Worm (Caenorhabditis elegans) whole organism, L4 larva: ENCODE measurements around the gene let-721.

ENCODE experiments used
- F44E2.7 ChIP-seq: fragments of 200-800 bp; sonication (Bioruptor generic); IDR thresholded peaks from 2 replicates; pipeline ENCODE4 v2.1.2; 2022; ENCODE audit warnings: missing genetic modification characterization, missing compliant biosample characterization
- R02D3.7 ChIP-seq: fragments of 150-350 bp; sonication (generic microtip); optimal IDR thresholded peaks from 3 replicates; lab custom pipeline; 2014; ENCODE audit warnings: missing biosample characterization, missing genetic modification characterization
- T20F7.1 ChIP-seq: fragments of 200-800 bp; sonication (Bioruptor generic); optimal IDR thresholded peaks from 2 replicates; lab custom pipeline; 2018; ENCODE audit warnings: mild to moderate bottlenecking, missing genetic modification characterization, missing compliant biosample characterization
- T26A8.4 ChIP-seq: fragments of 200-800 bp; sonication (Bioruptor generic); IDR thresholded peaks from 2 replicates; pipeline ENCODE4 v1.3.6; 2022; ENCODE audit warnings: missing genetic modification characterization, missing compliant biosample characterization
- Y105C5A.15 ChIP-seq: fragments of 200-800 bp; sonication (Bioruptor generic); IDR thresholded peaks from 2 replicates; pipeline ENCODE4 v1.3.6; 2022; ENCODE audit warnings: missing genetic modification characterization, missing compliant biosample characterization
- Y75B8A.6 ChIP-seq: fragments of 200-800 bp; sonication (Bioruptor generic); IDR thresholded peaks from 2 replicates; pipeline ENCODE4 v1.3.6; 2022; ENCODE audit warnings: missing genetic modification reagents, missing genetic modification characterization, missing compliant biosample characterization
- ZK546.5 ChIP-seq, 2 experiments: sonication (generic microtip); optimal IDR thresholded peaks; 2 replicates each; lab custom pipeline; 2017; ENCODE audit warnings: missing biosample characterization in 2 of 2, missing genetic modification characterization in 2 of 2
- ceh-20 ChIP-seq: fragments of 200-800 bp; sonication (Bioruptor generic); IDR thresholded peaks from 2 replicates; pipeline ENCODE4 v1.3.6; 2022; ENCODE audit warnings: missing genetic modification reagents, missing genetic modification characterization, missing compliant biosample characterization
- ceh-32 ChIP-seq: sonication (generic microtip); optimal IDR thresholded peaks from 2 replicates; lab custom pipeline; 2016; ENCODE audit warnings: mild to moderate bottlenecking, missing genetic modification characterization, missing compliant biosample characterization; ENCODE audit not compliant: poor library complexity
- ceh-44 ChIP-seq: fragments of 200-800 bp; sonication (Bioruptor generic); IDR thresholded peaks from 2 replicates; pipeline ENCODE4 v1.3.6; 2022; ENCODE audit warnings: missing genetic modification reagents, missing genetic modification characterization, missing compliant biosample characterization
- cey-2 ChIP-seq: sonication (generic microtip); optimal IDR thresholded peaks from 3 replicates; lab custom pipeline; 2017; ENCODE audit warnings: missing genetic modification characterization, mild to moderate bottlenecking, missing compliant biosample characterization, antibody characterized with exemption, borderline replicate concordance; ENCODE audit not compliant: insufficient read depth
- ctbp-1 ChIP-seq: fragments of 200-800 bp; sonication (Bioruptor generic); IDR thresholded peaks from 2 replicates; pipeline ENCODE4 v1.3.6; 2022; ENCODE audit warnings: missing genetic modification reagents, missing genetic modification characterization, missing compliant biosample characterization
- daf-8 ChIP-seq: fragments of 200-800 bp; sonication (Bioruptor generic); IDR thresholded peaks from 2 replicates; pipeline ENCODE4 v1.3.6; 2022; ENCODE audit warnings: missing genetic modification characterization, missing compliant biosample characterization
- dmd-6 ChIP-seq: fragments of 200-800 bp; sonication (Bioruptor generic); IDR thresholded peaks from 2 replicates; pipeline ENCODE4 v1.3.6; 2022; ENCODE audit warnings: missing genetic modification reagents, missing genetic modification characterization, missing compliant biosample characterization
- egl-27 ChIP-seq: sonication (generic microtip); optimal IDR thresholded peaks from 3 replicates; lab custom pipeline; 2017; ENCODE audit warnings: missing biosample characterization, missing genetic modification reagents, missing genetic modification characterization
- fkh-10 ChIP-seq: fragments of 150-350 bp; optimal IDR thresholded peaks from 2 replicates; lab custom pipeline; 2014; ENCODE audit warnings: missing biosample characterization, missing genetic modification reagents, missing genetic modification characterization
- hif-1 ChIP-seq, 2 experiments: sonication (generic microtip); optimal IDR thresholded peaks; 2 replicates each; lab custom pipeline; 2016 to 2017; ENCODE audit warnings: missing compliant biosample characterization in 2 of 2, missing genetic modification characterization in 2 of 2, missing genetic modification reagents in 2 of 2, missing genotype in 2 of 2, mild to moderate bottlenecking in 1 of 2
- hlh-11 ChIP-seq: fragments of 200-800 bp; sonication (Bioruptor generic); optimal IDR thresholded peaks from 2 replicates; lab custom pipeline; 2018; ENCODE audit warnings: mild to moderate bottlenecking, missing genetic modification characterization, missing compliant biosample characterization
- hmg-1.1 ChIP-seq: fragments of 200-800 bp; sonication (Bioruptor generic); IDR thresholded peaks from 2 replicates; pipeline ENCODE4 v1.3.6; 2022; ENCODE audit warnings: missing genetic modification reagents, missing genetic modification characterization, missing compliant biosample characterization
- lim-7 ChIP-seq: fragments of 200-800 bp; sonication (Bioruptor generic); IDR thresholded peaks from 2 replicates; pipeline ENCODE4 v1.3.6; 2022; ENCODE audit warnings: missing genetic modification characterization, missing compliant biosample characterization
- lin-1 ChIP-seq: fragments of 200-800 bp; sonication (Bioruptor generic); IDR thresholded peaks from 2 replicates; pipeline ENCODE4 v1.3.6; 2022; ENCODE audit warnings: missing genetic modification reagents, missing genetic modification characterization, missing compliant biosample characterization
- lir-3 ChIP-seq: sonication (generic microtip); optimal IDR thresholded peaks from 2 replicates; lab custom pipeline; 2016; ENCODE audit warnings: mild to moderate bottlenecking, missing genetic modification characterization, missing compliant biosample characterization
- lsy-2 ChIP-seq, 2 experiments: fragments of 150-350 bp in 1 of 2; sonication (generic microtip) in 1 of 2; optimal IDR thresholded peaks; 2 replicates each; lab custom pipeline; 2014 to 2017; ENCODE audit warnings: missing biosample characterization in 2 of 2, missing genetic modification characterization in 2 of 2
- madf-5 ChIP-seq, 2 experiments: fragments of 200-800 bp; sonication (Bioruptor generic); IDR thresholded peaks; 2 replicates each; pipeline ENCODE4 v1.3.6; 2022; ENCODE audit warnings: missing compliant biosample characterization in 2 of 2, missing genetic modification characterization in 2 of 2
- madf-9 ChIP-seq: fragments of 200-800 bp; sonication (Bioruptor generic); conservative IDR thresholded peaks from 2 replicates; pipeline ENCODE4 v1.3.6; 2022; ENCODE audit warnings: missing genetic modification reagents, missing genetic modification characterization, missing compliant biosample characterization
- mdl-1 ChIP-seq, 2 experiments: fragments of 150-350 bp in 1 of 2; sonication (generic microtip) in 1 of 2; optimal IDR thresholded peaks; 2 replicates each; lab custom pipeline; 2014 to 2017; ENCODE audit warnings: missing biosample characterization in 2 of 2, missing genetic modification characterization in 2 of 2
- mxl-2 ChIP-seq: fragments of 200-800 bp; sonication (Bioruptor generic); conservative IDR thresholded peaks from 2 replicates; pipeline ENCODE4 v1.3.6; 2022; ENCODE audit warnings: missing genetic modification reagents, missing genetic modification characterization, missing compliant biosample characterization
- nhr-102 ChIP-seq: sonication (generic microtip); optimal IDR thresholded peaks from 2 replicates; lab custom pipeline; 2016; ENCODE audit warnings: mild to moderate bottlenecking, missing genetic modification characterization, moderate library complexity, missing compliant biosample characterization
- nhr-11 ChIP-seq: fragments of 150-350 bp; optimal IDR thresholded peaks from 2 replicates; lab custom pipeline; 2014; ENCODE audit warnings: missing biosample characterization, missing genetic modification characterization
- nhr-28 ChIP-seq: fragments of 150-350 bp; optimal IDR thresholded peaks from 2 replicates; lab custom pipeline; 2014; ENCODE audit warnings: missing biosample characterization, missing genetic modification characterization
- nhr-42 ChIP-seq: fragments of 200-800 bp; sonication (Bioruptor generic); IDR thresholded peaks from 2 replicates; pipeline ENCODE4 v1.3.6; 2022; ENCODE audit warnings: missing genetic modification characterization, missing compliant biosample characterization
- nhr-6 ChIP-seq: fragments of 150-350 bp; optimal IDR thresholded peaks from 2 replicates; lab custom pipeline; 2014; ENCODE audit warnings: missing biosample characterization, missing genetic modification characterization
- nhr-77 ChIP-seq: fragments of 150-350 bp; optimal IDR thresholded peaks from 2 replicates; lab custom pipeline; 2014; ENCODE audit warnings: missing biosample characterization, missing genetic modification characterization
- pha-4 ChIP-seq, 2 experiments: fragments of 150-350 bp in 1 of 2; fragments of 200-800 bp in 1 of 2; sonication (Bioruptor generic) in 1 of 2; IDR thresholded peaks in 1 of 2; optimal IDR thresholded peaks in 1 of 2; 2 replicates each; pipeline versions ENCODE4 v1.3.6 to Lab custom; 2014 to 2022; ENCODE audit warnings: missing genetic modification characterization in 2 of 2, missing genetic modification reagents in 2 of 2, missing biosample characterization in 1 of 2, missing compliant biosample characterization in 1 of 2
- saeg-2 ChIP-seq: fragments of 200-800 bp; sonication (Bioruptor generic); IDR thresholded peaks from 2 replicates; pipeline ENCODE4 v1.3.6; 2022; ENCODE audit warnings: missing genetic modification reagents, missing genetic modification characterization, missing compliant biosample characterization
- set-16 ChIP-seq: fragments of 200-800 bp; sonication (Bioruptor generic); IDR thresholded peaks from 2 replicates; pipeline ENCODE4 v1.3.6; 2022; ENCODE audit warnings: missing genetic modification reagents, missing genetic modification characterization, missing compliant biosample characterization
- snpc-1.2 ChIP-seq: fragments of 200-800 bp; sonication (Bioruptor generic); IDR thresholded peaks from 2 replicates; pipeline ENCODE4 v1.3.6; 2022; ENCODE audit warnings: missing genetic modification reagents, missing genetic modification characterization, missing compliant biosample characterization
- tag-97 ChIP-seq: fragments of 200-800 bp; sonication (Bioruptor generic); IDR thresholded peaks from 2 replicates; pipeline ENCODE4 v1.3.6; 2022; ENCODE audit warnings: missing genetic modification characterization, missing compliant biosample characterization
- unc-130 ChIP-seq: sonication (generic microtip); optimal IDR thresholded peaks from 2 replicates; lab custom pipeline; 2016; ENCODE audit warnings: missing genetic modification reagents, missing genetic modification characterization, missing compliant biosample characterization
- unc-62 ChIP-seq, 3 experiments: fragments of 150-350 bp in 1 of 3; sonication (generic microtip); optimal IDR thresholded peaks in 2 of 3; peaks in 1 of 3; 1 replicate in 1 of 3; 2 replicates in 2 of 3; lab custom pipeline; 2014 to 2017; ENCODE audit warnings: missing biosample characterization in 3 of 3, missing genetic modification characterization in 3 of 3, missing genetic modification reagents in 3 of 3, missing genotype in 1 of 3
- zfp-2 ChIP-seq: sonication (generic microtip); optimal IDR thresholded peaks from 2 replicates; lab custom pipeline; 2016; ENCODE audit warnings: mild to moderate bottlenecking, missing genetic modification characterization, missing compliant biosample characterization
- zfp-3 ChIP-seq: fragments of 200-800 bp; sonication (Bioruptor generic); conservative IDR thresholded peaks from 2 replicates; pipeline ENCODE4 v1.3.6; 2022; ENCODE audit warnings: missing genetic modification reagents, missing genetic modification characterization, missing compliant biosample characterization
- zip-11 ChIP-seq: fragments of 200-800 bp; sonication (Bioruptor generic); IDR thresholded peaks from 2 replicates; pipeline ENCODE4 v1.3.6; 2022; ENCODE audit warnings: missing genetic modification characterization, missing compliant biosample characterization
- ztf-7 ChIP-seq: fragments of 150-350 bp; optimal IDR thresholded peaks from 2 replicates; lab custom pipeline; 2014; ENCODE audit warnings: missing biosample characterization, missing genetic modification characterization

Gene let-721

DNA sequence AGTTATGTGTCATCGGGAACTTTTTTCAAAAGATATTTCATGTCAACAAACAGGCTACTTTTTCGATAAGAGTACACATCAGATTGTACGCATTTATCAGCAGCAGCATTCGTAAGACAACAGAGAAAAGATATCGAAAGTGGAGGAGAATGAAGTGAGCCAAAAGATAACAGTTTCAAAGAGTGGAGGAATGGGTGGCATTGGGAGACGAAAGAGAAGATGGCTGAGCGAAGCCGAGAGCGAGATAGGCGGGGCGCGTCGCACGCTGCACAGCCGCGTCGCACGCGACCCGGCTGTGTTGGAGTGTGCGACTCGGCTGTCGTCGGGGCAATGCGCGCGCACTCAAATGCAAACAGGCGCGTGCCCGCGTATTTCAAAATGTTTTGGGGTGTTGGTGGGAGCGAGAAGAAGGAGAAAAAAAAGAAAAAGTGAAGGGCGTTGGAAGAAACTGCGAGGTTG is 17.4 kb upstream of the let-721 start (continued):
- TF ChIP-seq ztf-7 (tag; lab: Kevin White, UChicago) (no peak), hmg-1.1 (peak; percentile 89), hif-1 (tag; optimal IDR thresholded peaks at IDR 0.05; lab: Kevin White, UChicago) (peak in 1 of 2 experiments; percentile 85), daf-8 (no peak), pha-4 (GFP tag; IDR thresholded peaks at IDR 0.05; lab: Robert Waterston, UW) (no peak; the same call in none of the 2 replicates), pha-4 (tag; optimal IDR thresholded peaks at IDR 0.05; lab: Kevin White, UChicago) (peak; percentile 84), madf-9 (peak; percentile 76), F44E2.7 (GFP tag; lab: Robert Waterston, UW) (peak; percentile 83; the same call in 1 of the 2 replicates), unc-130 (GFP tag; lab: Kevin White, UChicago) (peak; percentile 7), T20F7.1 (GFP tag; lab: Kevin White, UChicago) (peak; percentile 72), unc-62 (GFP tag; optimal IDR thresholded peaks at IDR 0.05 in 1 of 2; lab: Kevin White, UChicago) (no peak), unc-62 (tag; optimal IDR thresholded peaks at IDR 0.05; lab: Kevin White, UChicago) (no peak), R02D3.7 (tag; lab: Kevin White, UChicago) (no peak), zfp-3 (GFP tag; lab: Robert Waterston, UW) (peak; percentile 87; the same call in 1 of the 2 replicates), hlh-11 (peak; percentile 97), nhr-77 (tag; lab: Kevin White, UChicago) (peak; percentile 85), ZK546.5 (tag; optimal IDR thresholded peaks at IDR 0.05; lab: Kevin White, UChicago) (no peak), lim-7 (GFP tag; lab: Robert Waterston, UW) (no peak)

DNA sequence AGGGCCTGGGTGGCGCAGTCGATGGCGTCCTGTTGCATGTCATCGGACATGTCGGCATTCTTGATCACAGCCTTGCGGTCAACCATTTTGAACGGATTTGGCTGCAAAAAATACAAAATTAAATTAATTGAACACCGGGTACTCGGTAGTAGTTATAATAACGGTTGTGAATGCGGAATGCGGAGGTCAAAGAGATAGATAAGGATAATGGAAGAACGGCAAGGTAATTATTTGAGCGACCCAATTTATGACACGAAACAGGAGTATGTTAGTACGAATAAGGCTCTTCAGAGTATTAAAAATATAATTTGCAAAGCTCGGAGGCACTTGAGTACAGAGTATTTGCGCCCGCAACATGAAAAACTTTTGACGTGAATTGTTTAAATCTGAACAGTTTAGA is 17.0 kb upstream of the let-721 start, which contains the start of gene dlc-1:
Gene dlc-1 (minus strand): TSS at position 101 of the 400 bp plus-strand sequence.
- TF ChIP-seq zfp-3 (GFP tag; lab: Robert Waterston, UW) (0 out of 2 replicates have a peak, but pooled peaks have one; percentile 2), ztf-7 (tag; lab: Kevin White, UChicago) (no peak), lir-3 (tag; lab: Kevin White, UChicago) (no peak), nhr-28 (tag; lab: Kevin White, UChicago) (no peak)
- TF ChIP-seq, all 104 proteins: peak for 1

DNA sequence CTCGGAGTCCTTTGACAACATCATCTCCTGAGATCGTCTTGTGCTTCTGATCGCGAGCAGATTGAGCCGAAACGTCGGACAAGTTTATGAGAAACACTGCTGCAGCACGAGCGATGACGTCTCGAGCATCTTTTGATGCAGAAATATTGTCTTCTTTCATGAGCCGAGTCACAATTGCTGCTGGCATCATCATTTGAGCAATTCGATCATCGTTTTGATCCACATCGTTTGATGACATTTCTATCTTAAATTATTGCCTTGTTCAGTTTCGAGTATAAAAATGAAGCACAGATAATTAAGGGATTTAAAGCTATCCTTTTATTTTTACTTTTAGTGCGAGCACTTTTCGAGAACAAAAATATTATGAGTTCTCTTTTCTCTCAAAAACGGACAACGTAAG is 15.9 kb upstream of the let-721 start, which contains the start of gene T26A5.8:
Gene T26A5.8 (minus strand): TSS at position 247 of the 400 bp plus-strand sequence.
- TF ChIP-seq egl-27 (tag; lab: Kevin White, UChicago) (no peak), nhr-42 (GFP tag; lab: Robert Waterston, UW) (no peak), madf-5 (GFP tag; IDR thresholded peaks at IDR 0.05; lab: Robert Waterston, UW) (no peak), zip-11 (no peak), saeg-2 (GFP tag; lab: Robert Waterston, UW) (no peak), mdl-1 (tag; optimal IDR thresholded peaks at IDR 0.05; lab: Kevin White, UChicago) (no peak), set-16 (GFP tag; lab: Robert Waterston, UW) (no peak), cey-2 (tag; lab: Kevin White, UChicago) (no peak), hmg-1.1 (no peak), ceh-44 (no peak), hif-1 (tag; optimal IDR thresholded peaks at IDR 0.05; lab: Kevin White, UChicago) (no peak), nhr-11 (tag; lab: Kevin White, UChicago) (no peak), fkh-10 (no peak), nhr-6 (tag; lab: Kevin White, UChicago) (no peak), mxl-2 (GFP tag; lab: Robert Waterston, UW) (no peak), nhr-102 (peak; percentile 61), zfp-2 (no peak), pha-4 (GFP tag; IDR thresholded peaks at IDR 0.05; lab: Robert Waterston, UW) (peak; percentile 52; the same call in 1 of the 2 replicates), pha-4 (tag; optimal IDR thresholded peaks at IDR 0.05; lab: Kevin White, UChicago) (no peak), Y75B8A.6 (peak; percentile 72; the same call in 1 of the 2 replicates), dmd-6 (0 out of 2 replicates have a peak, but pooled peaks have one; percentile 18), lin-1 (GFP tag; lab: Robert Waterston, UW) (0 out of 2 replicates have a peak, but pooled peaks have one; percentile 7), lsy-2 (tag; optimal IDR thresholded peaks at IDR 0.05; lab: Kevin White, UChicago) (peak in 1 of 2 experiments; percentile 53), ctbp-1 (GFP tag; lab: Robert Waterston, UW) (no peak), ceh-32 (no peak), ceh-20 (no peak), tag-97 (GFP tag; lab: Robert Waterston, UW) (no peak), snpc-1.2 (GFP tag; lab: Robert Waterston, UW) (0 out of 2 replicates have a peak, but pooled peaks have one; percentile 28), unc-62 (GFP tag; optimal IDR thresholded peaks at IDR 0.05 in 1 of 2; lab: Kevin White, UChicago) (peak in 1 of 2 experiments; percentile 33), unc-62 (tag; optimal IDR thresholded peaks at IDR 0.05; lab: Kevin White, UChicago) (no peak), T26A8.4 (peak; percentile 57), Y105C5A.15 (no peak)
